Fruit fly (Drosophila melanogaster) S2 (cell line): ENCODE measurements around the gene Ist1.

Experiments used
- CG8478 ChIP-seq: fragments of >200 bp; optimal IDR thresholded peaks from 2 replicates; lab custom pipeline; 2018
- CTCF ChIP-seq, 2 experiments: fragments of >200 bp; optimal IDR thresholded peaks; 2 replicates each; lab custom pipeline; 2018

DNA sequence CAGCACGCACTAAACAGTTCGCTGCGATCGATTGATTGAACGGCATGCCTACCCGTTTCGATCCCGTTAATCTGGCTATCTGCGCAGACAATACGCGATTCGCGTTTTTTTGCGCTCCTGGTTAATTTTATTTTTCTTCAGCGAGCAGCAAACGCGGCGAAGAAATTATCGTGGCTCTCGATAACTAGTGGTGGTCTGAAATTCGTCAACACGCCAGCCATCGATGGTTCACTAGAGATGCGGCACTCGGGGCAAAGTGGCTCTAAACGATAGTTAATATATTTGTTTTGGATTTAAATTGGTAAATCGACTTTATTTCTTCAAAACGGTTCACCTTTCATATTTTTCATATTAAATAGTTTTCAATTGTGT lies 13.3 kb downstream of the Ist1 start, which contains the start of gene dikar:
- TF ChIP-seq CG8478 (lab: Kevin White, UChicago) (no peak), CTCF (optimal IDR thresholded peaks at IDR 0.05; lab: Kevin White, UChicago) (peak in 1 of 2 experiments; percentile 40)
